Fruit fly (Drosophila melanogaster) whole organism, embryonic: Measurements from ENCODE around the gene miple2.

Experiments used
- Antp ChIP-seq: fragments of 200-800 bp; sonication (Bioruptor generic); optimal IDR thresholded peaks from 3 replicates; lab custom pipeline; 2016; ENCODE audit warnings: missing biosample characterization, missing genetic modification characterization
- Blimp-1 ChIP-seq: fragments of 200-800 bp; sonication (Bioruptor generic); optimal IDR thresholded peaks from 3 replicates; lab custom pipeline; 2018; ENCODE audit warnings: missing biosample characterization, missing genetic modification characterization, mild to moderate bottlenecking, moderate library complexity, missing genetic modification reagents
- CG10274 ChIP-seq: fragments of 200-800 bp; sonication (Bioruptor generic); optimal IDR thresholded peaks from 3 replicates; lab custom pipeline; 2017; ENCODE audit warnings: missing biosample characterization, mild to moderate bottlenecking, missing genetic modification characterization
- CG10321 ChIP-seq: fragments of 200-800 bp; sonication (Bioruptor generic); IDR thresholded peaks from 2 replicates; pipeline ENCODE4 v1.3.6; 2022; ENCODE audit warnings: missing biosample characterization, missing genetic modification characterization
- CG10366 ChIP-seq: fragments of 200-800 bp; sonication (Bioruptor generic); IDR thresholded peaks from 2 replicates; pipeline ENCODE4 v1.3.6; 2022; ENCODE audit warnings: missing biosample characterization, missing genetic modification characterization
- CG10565 ChIP-seq: fragments of 200-800 bp; sonication (Bioruptor generic); optimal IDR thresholded peaks from 3 replicates; lab custom pipeline; 2016; ENCODE audit warnings: missing biosample characterization, mild to moderate bottlenecking, missing genetic modification characterization
- CG11085 ChIP-seq: fragments of 200-800 bp; sonication (Bioruptor generic); IDR thresholded peaks from 2 replicates; pipeline ENCODE4 v1.3.6; 2022; ENCODE audit warnings: missing biosample characterization, missing genetic modification characterization
- CG12104 ChIP-seq: fragments of 200-800 bp; sonication (Bioruptor generic); optimal IDR thresholded peaks from 3 replicates; lab custom pipeline; 2016; ENCODE audit warnings: missing biosample characterization, missing genetic modification characterization
- CG12744 ChIP-seq: fragments of 200-800 bp; sonication (Bioruptor generic); optimal IDR thresholded peaks from 2 replicates; lab custom pipeline; 2016; ENCODE audit warnings: missing biosample characterization, missing genetic modification characterization
- CG17328 ChIP-seq: fragments of 200-800 bp; sonication (Bioruptor generic); IDR thresholded peaks from 2 replicates; pipeline ENCODE4 v1.3.6; 2022; ENCODE audit warnings: missing biosample characterization, missing genetic modification characterization
- CG17359 ChIP-seq: fragments of 200-800 bp; sonication (Bioruptor generic); optimal IDR thresholded peaks from 3 replicates; lab custom pipeline; 2018; ENCODE audit warnings: missing biosample characterization, mild to moderate bottlenecking, missing genetic modification characterization, moderate library complexity
- CG18262 ChIP-seq: fragments of 200-800 bp; optimal IDR thresholded peaks from 3 replicates; lab custom pipeline; 2019; ENCODE audit warnings: missing biosample characterization, mild to moderate bottlenecking, missing genetic modification characterization, moderate library complexity
- CG18619 ChIP-seq: fragments of 200-800 bp; sonication (Bioruptor generic); optimal IDR thresholded peaks from 3 replicates; lab custom pipeline; 2017; ENCODE audit warnings: missing biosample characterization, mild to moderate bottlenecking, missing genetic modification characterization
- CG2199 ChIP-seq: fragments of 200-800 bp; sonication (Bioruptor generic); IDR thresholded peaks from 3 replicates; pipeline ENCODE4 v1.3.6; 2022; ENCODE audit warnings: missing biosample characterization, missing genetic modification characterization
- CG2202 ChIP-seq: fragments of 200-800 bp; sonication (Bioruptor generic); optimal IDR thresholded peaks from 2 replicates; lab custom pipeline; 2018; ENCODE audit warnings: missing biosample characterization, mild to moderate bottlenecking, missing genetic modification characterization
- CG3281 ChIP-seq: fragments of 200-800 bp; sonication (Bioruptor generic); optimal IDR thresholded peaks from 3 replicates; lab custom pipeline; 2017; ENCODE audit warnings: missing biosample characterization, mild to moderate bottlenecking, missing genetic modification characterization
- CG4820 ChIP-seq: fragments of 200-800 bp; sonication (Bioruptor generic); optimal IDR thresholded peaks from 3 replicates; lab custom pipeline; 2016; ENCODE audit warnings: missing biosample characterization, missing genetic modification characterization
- CG6791 ChIP-seq: fragments of 200-800 bp; sonication (Bioruptor generic); IDR thresholded peaks from 3 replicates; pipeline ENCODE4 v1.3.6; 2022; ENCODE audit warnings: missing biosample characterization, missing genetic modification characterization; ENCODE audit not compliant: partially characterized antibody
- CG7963 ChIP-seq: fragments of 200-800 bp; sonication (Bioruptor generic); IDR thresholded peaks from 3 replicates; pipeline ENCODE4 v1.3.6; 2022; ENCODE audit warnings: missing biosample characterization, missing genetic modification characterization; ENCODE audit not compliant: partially characterized antibody
- CG7987 ChIP-seq: fragments of 200-800 bp; sonication (Bioruptor generic); optimal IDR thresholded peaks from 2 replicates; lab custom pipeline; 2018; ENCODE audit warnings: missing biosample characterization, mild to moderate bottlenecking, missing genetic modification characterization, moderate library complexity
- CG8388 ChIP-seq: fragments of 200-800 bp; sonication (Bioruptor generic); optimal IDR thresholded peaks from 2 replicates; lab custom pipeline; 2019; ENCODE audit warnings: missing biosample characterization, mild to moderate bottlenecking, missing genetic modification characterization, moderate library complexity
- CG9727 ChIP-seq: fragments of 200-800 bp; sonication (Bioruptor generic); optimal IDR thresholded peaks from 3 replicates; lab custom pipeline; 2017; ENCODE audit warnings: missing biosample characterization, mild to moderate bottlenecking, missing genetic modification characterization
- CTCF ChIP-seq: fragments of 200-800 bp; sonication (Bioruptor generic); optimal IDR thresholded peaks from 2 replicates; lab custom pipeline; 2017; ENCODE audit warnings: missing biosample characterization, mild to moderate bottlenecking, missing genetic modification characterization, moderate library complexity
- Dref ChIP-seq: fragments of 200-800 bp; sonication (Bioruptor generic); IDR thresholded peaks from 2 replicates; pipeline ENCODE4 v1.3.6; 2022; ENCODE audit warnings: missing biosample characterization, missing genetic modification characterization
- Hand ChIP-seq: fragments of 200-800 bp; sonication (Bioruptor generic); optimal IDR thresholded peaks from 2 replicates; lab custom pipeline; 2017; ENCODE audit warnings: mild to moderate bottlenecking, missing biosample characterization, missing genetic modification reagents, missing genetic modification characterization
- Hr39 ChIP-seq: fragments of >200 bp; optimal IDR thresholded peaks from 2 replicates; lab custom pipeline; 2017
- Hr78 ChIP-seq, 2 experiments: fragments of 200-800 bp in 1 of 2; fragments of >200 bp in 1 of 2; sonication (Bioruptor generic) in 1 of 2; optimal IDR thresholded peaks; 2 replicates each; lab custom pipeline; 2017 to 2019; ENCODE audit warnings: missing biosample characterization in 2 of 2, missing genetic modification characterization in 2 of 2, mild to moderate bottlenecking in 1 of 2, moderate library complexity in 1 of 2
- Hsf ChIP-seq: fragments of 200-800 bp; sonication (Bioruptor generic); optimal IDR thresholded peaks from 3 replicates; lab custom pipeline; 2016; ENCODE audit warnings: missing biosample characterization, missing genetic modification characterization
- MBD-R2 ChIP-seq: fragments of 200-800 bp; sonication (Bioruptor generic); IDR thresholded peaks from 2 replicates; pipeline ENCODE4 v1.3.6; 2022; ENCODE audit warnings: missing biosample characterization, missing genetic modification characterization
- Mad ChIP-seq: fragments of 200-800 bp; sonication (Bioruptor generic); optimal IDR thresholded peaks from 2 replicates; lab custom pipeline; 2016; ENCODE audit warnings: missing biosample characterization, missing genetic modification characterization
- Med ChIP-seq: fragments of 200-800 bp; sonication (Bioruptor generic); peaks from one replicate; lab custom pipeline; 2016; ENCODE audit warnings: missing biosample characterization, missing genetic modification characterization, mild to moderate bottlenecking, inconsistent platforms, moderate library complexity
- Rx ChIP-seq: fragments of 200-800 bp; sonication (Bioruptor generic); IDR thresholded peaks from 2 replicates; pipeline ENCODE4 v1.3.6; 2022; ENCODE audit warnings: missing biosample characterization, missing genetic modification characterization
- Spps ChIP-seq: fragments of 200-800 bp; sonication (Bioruptor generic); optimal IDR thresholded peaks from 2 replicates; lab custom pipeline; 2018; ENCODE audit warnings: missing biosample characterization, mild to moderate bottlenecking, missing genetic modification characterization
- bcd ChIP-seq: fragments of 200-800 bp; sonication (Bioruptor generic); optimal IDR thresholded peaks from 2 replicates; lab custom pipeline; 2017; ENCODE audit warnings: missing biosample characterization, mild to moderate bottlenecking, missing genetic modification characterization
- ci ChIP-seq: fragments of 200-800 bp; sonication (Bioruptor generic); IDR thresholded peaks from 3 replicates; pipeline ENCODE4 v1.3.6; 2022; ENCODE audit warnings: missing biosample characterization, missing genetic modification characterization
- crol ChIP-seq: fragments of 200-800 bp; sonication (Bioruptor generic); IDR thresholded peaks from 2 replicates; pipeline ENCODE4 v1.3.6; 2022; ENCODE audit warnings: missing biosample characterization, missing genetic modification characterization
- ewg ChIP-seq: fragments of 200-800 bp; sonication (Bioruptor generic); optimal IDR thresholded peaks from 3 replicates; lab custom pipeline; 2017; ENCODE audit warnings: mild to moderate bottlenecking, missing biosample characterization, missing genetic modification reagents, missing genetic modification characterization
- exex ChIP-seq: fragments of 200-800 bp; sonication (Bioruptor generic); optimal IDR thresholded peaks from 4 replicates; lab custom pipeline; 2018; ENCODE audit warnings: missing biosample characterization, mild to moderate bottlenecking, missing genetic modification characterization, moderate library complexity
- gcm ChIP-seq: fragments of 200-800 bp; sonication (Bioruptor generic); optimal IDR thresholded peaks from 2 replicates; lab custom pipeline; 2019; ENCODE audit warnings: missing biosample characterization, mild to moderate bottlenecking, missing genetic modification characterization, moderate library complexity
- ken ChIP-seq: fragments of 200-800 bp; sonication (Bioruptor generic); IDR thresholded peaks from 3 replicates; pipeline ENCODE4 v1.3.6; 2022; ENCODE audit warnings: missing biosample characterization, missing genetic modification characterization
- pan ChIP-seq, 4 experiments: fragments of >200 bp in 3 of 4; fragments of 200-800 bp in 1 of 4; sonication (Bioruptor generic) in 1 of 4; optimal IDR thresholded peaks in 3 of 4; IDR thresholded peaks in 1 of 4; 2 replicates each; pipeline versions ENCODE4 v1.3.6 to Lab custom; 2017 to 2022; ENCODE audit warnings: missing biosample characterization in 2 of 4, missing genetic modification characterization in 2 of 4, mixed read lengths in 1 of 4
- pita ChIP-seq: fragments of 200-800 bp; sonication (Bioruptor generic); optimal IDR thresholded peaks from 2 replicates; lab custom pipeline; 2017; ENCODE audit warnings: missing biosample characterization, mild to moderate bottlenecking, missing genetic modification characterization
- shn ChIP-seq: fragments of 200-800 bp; sonication (Bioruptor generic); optimal IDR thresholded peaks from 3 replicates; lab custom pipeline; 2016; ENCODE audit warnings: missing biosample characterization, missing genetic modification characterization
- tx ChIP-seq: fragments of 200-800 bp; sonication (Bioruptor generic); optimal IDR thresholded peaks from 2 replicates; lab custom pipeline; 2016; ENCODE audit warnings: missing biosample characterization, missing genetic modification characterization

Gene miple2

dm6 chr3L:263500-264377, 7.3 kb upstream of the miple2 start (continued):
- TF ChIP-seq CG17359, result no peak
- no peak for TF ChIP-seq Hsf (GFP tag; lab: Kevin White, UChicago)
- TF ChIP-seq CG9727 (GFP tag; lab: Kevin White, UChicago), result no peak
- no peak for TF ChIP-seq CG2202
- peak; percentile 71 for TF ChIP-seq crol (GFP tag; lab: Robert Waterston, UW)
- TF ChIP-seq Hr39, result no peak
- no peak for TF ChIP-seq shn (GFP tag; lab: Kevin White, UChicago)
- no peak for TF ChIP-seq CG10366 (GFP tag; lab: Robert Waterston, UW)
- TF ChIP-seq ken (GFP tag; lab: Robert Waterston, UW), result 0 out of 3 replicates have a peak, but pooled peaks have one; percentile 25
- TF ChIP-seq CG4820 (GFP tag; lab: Kevin White, UChicago), result no peak
- no peak for TF ChIP-seq bcd
- TF ChIP-seq CG18262 (tag; lab: Kevin White, UChicago), result no peak
- no peak for TF ChIP-seq CG18619 (GFP tag; lab: Kevin White, UChicago)
- no peak for TF ChIP-seq CG12744 (GFP tag; lab: Kevin White, UChicago)
- TF ChIP-seq CG10321 (GFP tag; lab: Robert Waterston, UW), result peak; percentile 93
- TF ChIP-seq CG10274 (GFP tag; lab: Kevin White, UChicago), result no peak
- TF ChIP-seq exex (tag; lab: Kevin White, UChicago), result no peak
- TF ChIP-seq CG8388 (GFP tag; lab: Kevin White, UChicago), result no peak
- no peak for TF ChIP-seq Spps (tag; lab: Kevin White, UChicago)
- TF ChIP-seq Rx (GFP tag; lab: Robert Waterston, UW), result no peak
- no peak for TF ChIP-seq CG3281 (GFP tag; lab: Kevin White, UChicago)
- peak; percentile 52 for TF ChIP-seq Hand (GFP tag; lab: Kevin White, UChicago)
- no peak for TF ChIP-seq pita
- no peak for TF ChIP-seq CG11085 (GFP tag; lab: Robert Waterston, UW)
- TF ChIP-seq CG6791, result no peak
- TF ChIP-seq CG10565, result no peak
- no peak for TF ChIP-seq pan (optimal IDR thresholded peaks at IDR 0.05; lab: Kevin White, UChicago)
- TF ChIP-seq pan (GFP tag; optimal IDR thresholded peaks at IDR 0.05 in 1 of 2, IDR thresholded peaks at IDR 0.05 in 1 of 2), result no peak
- TF ChIP-seq CG7963, result no peak
- peak; percentile 20 for TF ChIP-seq ewg (GFP tag; lab: Kevin White, UChicago)
- TF ChIP-seq gcm (GFP tag; lab: Kevin White, UChicago), result no peak
- peak; percentile 45 for TF ChIP-seq Blimp-1 (GFP tag; lab: Kevin White, UChicago)
- no peak for TF ChIP-seq Antp (GFP tag; lab: Kevin White, UChicago)
- TF ChIP-seq CG2199 (GFP tag; lab: Robert Waterston, UW), result 0 out of 3 replicates have a peak, but pooled peaks have one; percentile 30
- TF ChIP-seq MBD-R2, result no peak
- peak; percentile 42; the same call in 1 of the 2 replicates for TF ChIP-seq Dref (GFP tag; lab: Robert Waterston, UW)
- no peak for TF ChIP-seq Hr78 (GFP tag; optimal IDR thresholded peaks at IDR 0.05; lab: Kevin White, UChicago)
- TF ChIP-seq CG7987 (GFP tag; lab: Kevin White, UChicago), result no peak
- TF ChIP-seq tx (GFP tag; lab: Kevin White, UChicago), result no peak
- no peak for TF ChIP-seq CG17328
- TF ChIP-seq Mad, result no peak
- TF ChIP-seq Med (GFP tag; lab: Kevin White, UChicago), result peak; percentile 61
- TF ChIP-seq ci, result peak; percentile 41; the same call in 2 of the 3 replicates
- no peak for TF ChIP-seq CTCF
- no peak for TF ChIP-seq CG12104
